Worm (Caenorhabditis elegans) whole organism, mixed stage, embryonic: ENCODE measurements around the gene rei-1.

ENCODE experiments used
- M03D4.4 ChIP-seq: sonication (generic microtip); optimal IDR thresholded peaks from 2 replicates; lab custom pipeline; 2017; ENCODE audit warnings: mild to moderate bottlenecking, missing genetic modification characterization, missing compliant biosample characterization
- bed-3 ChIP-seq: fragments of 200-800 bp; sonication (Bioruptor generic); optimal IDR thresholded peaks from 3 replicates; lab custom pipeline; 2018; ENCODE audit warnings: mild to moderate bottlenecking, missing genetic modification characterization, moderate library complexity, missing compliant biosample characterization
- ceh-39 ChIP-seq: fragments of 150-350 bp; optimal IDR thresholded peaks from 2 replicates; lab custom pipeline; 2014; ENCODE audit warnings: missing biosample characterization, missing genetic modification characterization
- ceh-43 ChIP-seq: fragments of 200-800 bp; sonication (Bioruptor generic); optimal IDR thresholded peaks from 2 replicates; lab custom pipeline; 2018; ENCODE audit warnings: mild to moderate bottlenecking, missing genetic modification characterization, moderate library complexity, missing compliant biosample characterization
- ceh-83 ChIP-seq: fragments of 200-800 bp; sonication (Bioruptor generic); optimal IDR thresholded peaks from 2 replicates; lab custom pipeline; 2018; ENCODE audit warnings: mild to moderate bottlenecking, missing genetic modification characterization, missing compliant biosample characterization
- ces-1 ChIP-seq: fragments of 150-350 bp; optimal IDR thresholded peaks from 2 replicates; lab custom pipeline; 2014; ENCODE audit warnings: missing biosample characterization, missing genetic modification reagents, missing genetic modification characterization
- cnd-1 ChIP-seq: fragments of 200-800 bp; sonication (Bioruptor generic); optimal IDR thresholded peaks from 2 replicates; lab custom pipeline; 2018; ENCODE audit warnings: mild to moderate bottlenecking, missing genetic modification characterization, missing compliant biosample characterization
- drap-1 ChIP-seq: fragments of 200-800 bp; sonication (Bioruptor generic); optimal IDR thresholded peaks from 3 replicates; lab custom pipeline; 2018; ENCODE audit warnings: mild to moderate bottlenecking, missing genetic modification characterization, missing compliant biosample characterization
- elt-1 ChIP-seq: sonication (generic microtip); optimal IDR thresholded peaks from 2 replicates; lab custom pipeline; 2017; ENCODE audit warnings: missing genetic modification characterization, mild to moderate bottlenecking, missing compliant biosample characterization, antibody characterized with exemption, moderate library complexity, borderline replicate concordance; ENCODE audit not compliant: insufficient read depth
- flh-1 ChIP-seq: fragments of 200-800 bp; sonication (Bioruptor generic); optimal IDR thresholded peaks from 2 replicates; lab custom pipeline; 2018; ENCODE audit warnings: mild to moderate bottlenecking, missing genetic modification characterization, moderate library complexity, missing compliant biosample characterization
- ham-2 ChIP-seq: fragments of 200-800 bp; sonication (Bioruptor generic); optimal IDR thresholded peaks from 2 replicates; lab custom pipeline; 2018; ENCODE audit warnings: mild to moderate bottlenecking, missing genetic modification characterization, missing compliant biosample characterization
- hlh-1 ChIP-seq: fragments of 150-350 bp; optimal IDR thresholded peaks from 2 replicates; lab custom pipeline; 2014; ENCODE audit warnings: missing biosample characterization, missing genetic modification reagents, missing genetic modification characterization
- lin-13 ChIP-seq: fragments of 150-350 bp; optimal IDR thresholded peaks from 2 replicates; lab custom pipeline; 2014; ENCODE audit warnings: missing biosample characterization, missing genetic modification characterization
- lin-32 ChIP-seq: fragments of 200-800 bp; sonication (Bioruptor generic); optimal IDR thresholded peaks from 2 replicates; lab custom pipeline; 2018; ENCODE audit warnings: mild to moderate bottlenecking, missing genetic modification characterization, missing compliant biosample characterization
- lsy-2 ChIP-seq: fragments of 150-350 bp; optimal IDR thresholded peaks from 2 replicates; lab custom pipeline; 2014; ENCODE audit warnings: missing biosample characterization, missing genetic modification characterization
- mep-1 ChIP-seq: fragments of 150-350 bp; optimal IDR thresholded peaks from 2 replicates; lab custom pipeline; 2017; ENCODE audit warnings: missing biosample characterization, missing genetic modification reagents, missing genetic modification characterization, inconsistent platforms
- nhr-2 ChIP-seq: fragments of 150-350 bp; optimal IDR thresholded peaks from 2 replicates; lab custom pipeline; 2014; ENCODE audit warnings: missing biosample characterization, missing genetic modification characterization
- nhr-237 ChIP-seq: fragments of 150-350 bp; optimal IDR thresholded peaks from 2 replicates; lab custom pipeline; 2014; ENCODE audit warnings: missing biosample characterization, missing genetic modification characterization
- nhr-28 ChIP-seq: fragments of 150-350 bp; optimal IDR thresholded peaks from 2 replicates; lab custom pipeline; 2014; ENCODE audit warnings: missing biosample characterization, missing genetic modification characterization
- nhr-76 ChIP-seq: sonication (generic microtip); optimal IDR thresholded peaks from 2 replicates; lab custom pipeline; 2017; ENCODE audit warnings: missing biosample characterization, missing genetic modification characterization
- pha-4 ChIP-seq: fragments of 150-350 bp; optimal IDR thresholded peaks from 2 replicates; lab custom pipeline; 2018; ENCODE audit warnings: missing biosample characterization, missing genetic modification reagents, missing genetic modification characterization
- sem-2 ChIP-seq: fragments of 200-800 bp; sonication (Bioruptor generic); optimal IDR thresholded peaks from 2 replicates; lab custom pipeline; 2018; ENCODE audit warnings: mild to moderate bottlenecking, missing genetic modification characterization, missing compliant biosample characterization
- snpc-4 ChIP-seq: fragments of 150-350 bp; optimal IDR thresholded peaks from 2 replicates; lab custom pipeline; 2014; ENCODE audit warnings: missing biosample characterization, missing genetic modification characterization
- sptf-1 ChIP-seq: sonication (generic microtip); optimal IDR thresholded peaks from 2 replicates; lab custom pipeline; 2017; ENCODE audit warnings: mild to moderate bottlenecking, missing genetic modification characterization, moderate library complexity, missing compliant biosample characterization
- tbx-8 ChIP-seq: fragments of 200-800 bp; sonication (Bioruptor generic); optimal IDR thresholded peaks from 2 replicates; lab custom pipeline; 2018; ENCODE audit warnings: mild to moderate bottlenecking, missing genetic modification characterization, moderate library complexity, missing compliant biosample characterization
- unc-120 ChIP-seq: sonication (generic microtip); optimal IDR thresholded peaks from 2 replicates; lab custom pipeline; 2017; ENCODE audit warnings: missing genetic modification characterization, missing compliant biosample characterization; ENCODE audit not compliant: poor library complexity, severe bottlenecking
- unc-39 ChIP-seq: fragments of 150-350 bp; optimal IDR thresholded peaks from 2 replicates; lab custom pipeline; 2014; ENCODE audit warnings: missing biosample characterization, missing genetic modification characterization
- unc-62 ChIP-seq: fragments of 150-350 bp; optimal IDR thresholded peaks from 2 replicates; lab custom pipeline; 2014; ENCODE audit warnings: missing biosample characterization, missing genetic modification reagents, missing genetic modification characterization
- ztf-11 ChIP-seq: fragments of 150-350 bp; optimal IDR thresholded peaks from 2 replicates; lab custom pipeline; 2014; ENCODE audit warnings: missing biosample characterization, missing genetic modification characterization

Gene rei-1

ce11 chrIII:4087565-4087964 lies 10.4 kb downstream of the rei-1 start (continued):
- no peak for TF ChIP-seq unc-39 (tag; lab: Kevin White, UChicago)
- TF ChIP-seq, all 35 proteins: peak for 13

DNA sequence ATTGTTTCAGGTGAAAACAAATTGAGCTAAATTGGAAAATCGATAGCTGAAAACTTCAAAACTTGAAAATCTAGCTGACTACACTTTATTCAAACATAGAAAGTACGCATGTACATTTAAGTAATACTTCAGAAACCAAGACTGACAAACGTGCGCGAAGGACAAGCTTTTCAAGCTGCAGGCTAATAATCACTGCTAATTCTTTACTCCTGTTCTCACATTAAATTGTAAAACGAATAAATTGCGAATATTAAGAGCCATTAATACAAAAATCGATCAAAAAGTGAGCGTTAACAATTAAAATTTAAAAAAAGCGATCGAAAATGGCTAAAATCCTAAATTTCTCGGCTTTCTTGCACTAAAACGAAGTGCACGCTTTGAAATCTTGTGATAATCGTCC lies 10.9 kb downstream of the rei-1 start:
- no peak for TF ChIP-seq sem-2
- TF ChIP-seq unc-120 (tag; lab: Kevin White, UChicago): no peak
- no peak for TF ChIP-seq lin-32 (GFP tag; lab: Kevin White, UChicago)
- no peak for TF ChIP-seq ham-2 (GFP tag; lab: Kevin White, UChicago)
- TF ChIP-seq bed-3: no peak
- no peak for TF ChIP-seq nhr-2 (tag; lab: Kevin White, UChicago)
- no peak for TF ChIP-seq lsy-2 (tag; lab: Kevin White, UChicago)
- TF ChIP-seq sptf-1: no peak
- TF ChIP-seq hlh-1 (tag; lab: Kevin White, UChicago): no peak
- TF ChIP-seq pha-4 (tag; lab: Kevin White, UChicago): no peak
- TF ChIP-seq mep-1 (tag; lab: Kevin White, UChicago): no peak
- no peak for TF ChIP-seq unc-62 (GFP tag; lab: Kevin White, UChicago)
- no peak for TF ChIP-seq flh-1 (GFP tag; lab: Kevin White, UChicago)
- no peak for TF ChIP-seq ceh-39 (tag; lab: Kevin White, UChicago)

DNA sequence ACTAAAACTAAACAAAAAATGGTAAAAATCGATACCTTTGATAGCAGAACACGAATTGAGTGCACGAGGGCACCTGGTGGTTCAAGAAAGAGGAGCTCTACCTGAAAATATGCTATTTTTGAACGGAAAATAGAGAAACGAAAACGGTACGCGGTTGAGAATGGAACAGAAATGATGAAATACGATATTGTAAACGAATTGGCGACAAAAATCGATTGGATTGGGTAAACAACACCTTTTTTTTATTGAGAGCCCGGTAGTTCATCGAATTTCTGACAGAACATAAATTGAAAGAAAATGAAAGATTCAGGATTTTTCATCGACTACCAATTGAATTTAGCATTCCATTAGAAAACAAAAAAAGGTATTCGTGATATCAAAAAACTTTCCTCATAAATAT lies 11.5 kb downstream of the rei-1 start, which contains the start of gene kin-19:
kin-19 (minus strand) TSS at position 101 of the 400 bp plus-strand sequence.
- TF ChIP-seq snpc-4 (tag; lab: Kevin White, UChicago) (no peak), nhr-76 (tag; lab: Kevin White, UChicago) (no peak), sem-2 (no peak), hlh-1 (tag; lab: Kevin White, UChicago) (no peak), tbx-8 (no peak), ham-2 (GFP tag; lab: Kevin White, UChicago) (no peak), cnd-1 (tag; lab: Kevin White, UChicago) (no peak), unc-120 (tag; lab: Kevin White, UChicago) (no peak), unc-39 (tag; lab: Kevin White, UChicago) (no peak), ceh-39 (tag; lab: Kevin White, UChicago) (no peak)
- TF ChIP-seq, all 35 proteins: peak for 0

DNA sequence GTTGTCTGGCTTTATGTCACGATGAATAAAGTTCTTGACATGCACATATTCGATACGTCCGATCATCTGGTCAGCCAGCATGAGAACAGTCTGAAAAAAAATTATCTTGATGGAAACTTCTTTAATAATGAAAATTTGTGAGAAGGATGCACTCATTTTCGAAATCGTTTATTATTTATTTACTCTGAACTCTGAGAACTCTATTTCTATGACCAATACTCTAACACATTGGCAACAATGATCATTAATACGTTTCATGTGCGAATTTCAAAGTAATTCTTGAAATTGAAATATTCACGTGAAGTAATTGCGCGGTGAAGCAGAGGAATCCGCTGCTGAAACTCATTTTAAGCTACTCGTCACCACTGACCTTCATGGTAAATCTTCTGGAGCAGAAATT lies 12.3 kb downstream of the rei-1 start:
- TF ChIP-seq ceh-39 (tag; lab: Kevin White, UChicago) (no peak), elt-1 (no peak), lsy-2 (tag; lab: Kevin White, UChicago) (no peak), drap-1 (GFP tag; lab: Kevin White, UChicago) (no peak), unc-39 (tag; lab: Kevin White, UChicago) (no peak), unc-120 (tag; lab: Kevin White, UChicago) (no peak)

DNA sequence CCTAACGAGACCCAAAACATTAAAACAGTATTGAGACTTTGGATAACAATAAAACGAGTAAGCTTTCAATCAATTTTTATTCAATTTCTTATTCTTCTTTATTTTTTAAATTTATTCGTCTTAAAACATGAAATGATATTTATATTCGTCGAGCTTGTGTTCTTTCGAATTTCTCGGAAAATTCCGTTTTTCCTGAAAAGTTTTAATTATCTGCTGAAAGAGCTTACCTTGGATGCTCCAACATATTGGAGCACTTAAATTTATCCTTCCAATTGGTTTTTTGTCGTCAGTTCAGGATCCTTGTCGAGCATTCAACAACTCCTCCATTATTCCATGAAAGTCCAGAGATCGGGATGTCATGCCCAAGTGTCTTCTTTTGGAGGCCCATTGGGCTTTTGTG lies 14.6 kb downstream of the rei-1 start:
- TF ChIP-seq nhr-237 (no peak), snpc-4 (tag; lab: Kevin White, UChicago) (no peak), M03D4.4 (tag; lab: Kevin White, UChicago) (no peak), unc-120 (tag; lab: Kevin White, UChicago) (no peak), ces-1 (GFP tag; lab: Kevin White, UChicago) (no peak), lin-13 (tag; lab: Kevin White, UChicago) (no peak), nhr-76 (tag; lab: Kevin White, UChicago) (no peak), cnd-1 (tag; lab: Kevin White, UChicago) (no peak), ztf-11 (tag; lab: Kevin White, UChicago) (no peak), lsy-2 (tag; lab: Kevin White, UChicago) (no peak), lin-32 (GFP tag; lab: Kevin White, UChicago) (no peak), unc-39 (tag; lab: Kevin White, UChicago) (no peak), nhr-28 (tag; lab: Kevin White, UChicago) (no peak), ceh-83 (GFP tag; lab: Kevin White, UChicago) (no peak), bed-3 (no peak), ceh-43 (GFP tag; lab: Kevin White, UChicago) (no peak), mep-1 (tag; lab: Kevin White, UChicago) (no peak), tbx-8 (no peak), hlh-1 (tag; lab: Kevin White, UChicago) (no peak)
